Worm (Caenorhabditis elegans) whole organism, L4/young adult: ENCODE results near the gene C42C1.3.

Experiments used
- W03F9.2 ChIP-seq: fragments of 150-350 bp; optimal IDR thresholded peaks from 2 replicates; lab custom pipeline; 2014; ENCODE audit warnings: missing biosample characterization, missing genetic modification characterization
- dao-5 ChIP-seq: sonication (generic microtip); optimal IDR thresholded peaks from 2 replicates; lab custom pipeline; 2016; ENCODE audit warnings: missing genotype, missing genetic modification characterization, moderate library complexity, missing compliant biosample characterization
- him-1 ChIP-seq: sonication (generic microtip); optimal IDR thresholded peaks from 2 replicates; lab custom pipeline; 2016; ENCODE audit warnings: missing genotype, missing genetic modification reagents, missing genetic modification characterization, missing compliant biosample characterization

Gene C42C1.3

ce11 chrIV:12275892-12276291 lies 5.6 kb upstream of the C42C1.3 start, which contains the start of gene vps-8:
Gene vps-8, minus strand, starts transcription at chrIV:12275992.
- TF ChIP-seq dao-5 (no peak), him-1 (tag; lab: Kevin White, UChicago) (no peak), W03F9.2 (tag; lab: Kevin White, UChicago) (no peak)

- no peak for TF ChIP-seq W03F9.2 (tag; lab: Kevin White, UChicago)
- TF ChIP-seq him-1 (tag; lab: Kevin White, UChicago): no peak
- no peak for TF ChIP-seq dao-5
These were observed 4.1 kb upstream of the C42C1.3 start for ce11 chrIV:12274365-12274764.

ce11 chrIV:12268272-12269045 lies 1.8 kb downstream of the C42C1.3 start, which contains the start of the genes ppm-1.H and rpl-34:
Gene ppm-1.H, minus strand, starts transcription at chrIV:12268322.
Gene rpl-34, plus strand, starts transcription at chrIV:12268995.
- TF ChIP-seq dao-5: no peak
- TF ChIP-seq W03F9.2 (tag; lab: Kevin White, UChicago): peak; percentile 61

- no peak for TF ChIP-seq W03F9.2 (tag; lab: Kevin White, UChicago)
- TF ChIP-seq him-1 (tag; lab: Kevin White, UChicago): no peak
- no peak for TF ChIP-seq dao-5
These were observed 4.4 kb downstream of the C42C1.3 start for ce11 chrIV:12265877-12266276.

- TF ChIP-seq him-1 (tag; lab: Kevin White, UChicago) (no peak), dao-5 (no peak), W03F9.2 (tag; lab: Kevin White, UChicago) (no peak)
These were observed 8.9 kb downstream of the C42C1.3 start, which contains the start of gene sre-14 for ce11 chrIV:12261353-12261752. Gene sre-14, minus strand, starts transcription at chrIV:12261453.

- TF ChIP-seq dao-5 (no peak), W03F9.2 (tag; lab: Kevin White, UChicago) (no peak), him-1 (tag; lab: Kevin White, UChicago) (no peak)
These were observed 11.0 kb downstream of the C42C1.3 start, which contains the start of gene Y39C12A.9 for ce11 chrIV:12259161-12259870. Gene Y39C12A.9, minus strand, starts transcription at chrIV:12259211.

- TF ChIP-seq dao-5 (no peak), him-1 (tag; lab: Kevin White, UChicago) (no peak), W03F9.2 (tag; lab: Kevin White, UChicago) (no peak)
These were observed 17.7 kb downstream of the C42C1.3 start, which contains the start of gene dnj-26 for ce11 chrIV:12252579-12252978. Gene dnj-26, minus strand, starts transcription at chrIV:12252679.

ce11 chrIV:12244706-12245105 lies 25.6 kb downstream of the C42C1.3 start, which contains the start of gene sre-15:
Gene sre-15, minus strand, starts transcription at chrIV:12244806.
- TF ChIP-seq him-1 (tag; lab: Kevin White, UChicago): no peak
- TF ChIP-seq dao-5: no peak
- no peak for TF ChIP-seq W03F9.2 (tag; lab: Kevin White, UChicago)

ce11 chrIV:12238851-12239250 lies 31.4 kb downstream of the C42C1.3 start, which contains the start of gene sre-19:
Gene sre-19, minus strand, starts transcription at chrIV:12238951.
- no peak for TF ChIP-seq him-1 (tag; lab: Kevin White, UChicago)

ce11 chrIV:12236011-12236410 lies 34.3 kb downstream of the C42C1.3 start, which contains the start of gene sre-16:
Gene sre-16, minus strand, starts transcription at chrIV:12236111.
- TF ChIP-seq dao-5 (no peak), him-1 (tag; lab: Kevin White, UChicago) (no peak), W03F9.2 (tag; lab: Kevin White, UChicago) (no peak)

DNA sequence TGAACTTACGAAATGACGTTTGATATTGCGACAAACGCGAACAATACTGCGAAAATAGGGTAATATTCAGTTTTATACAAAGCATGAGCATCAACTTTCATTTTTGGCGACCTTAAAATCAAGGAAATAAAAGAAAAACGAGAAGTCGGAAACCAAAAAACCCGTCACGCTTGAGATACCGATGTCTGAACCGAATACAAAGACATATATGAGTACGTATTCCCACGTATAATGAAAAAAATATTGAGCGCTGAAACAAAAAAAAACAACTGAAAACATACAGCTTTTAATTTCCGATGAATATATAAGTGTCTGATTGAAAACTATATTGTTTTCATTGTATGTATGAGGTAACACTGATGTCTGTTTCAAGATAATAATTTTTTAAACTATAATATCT lies 40.6 kb downstream of the C42C1.3 start, which contains the start of gene sre-18:
sre-18 (minus strand) TSS at position 101 of the 400 bp plus-strand sequence.
- TF ChIP-seq W03F9.2 (tag; lab: Kevin White, UChicago) (no peak), him-1 (tag; lab: Kevin White, UChicago) (no peak), dao-5 (no peak)

ce11 chrIV:12227012-12227411 lies 43.3 kb downstream of the C42C1.3 start, which contains the start of gene mlt-3:
Gene mlt-3, minus strand, starts transcription at chrIV:12227112.
- TF ChIP-seq W03F9.2 (tag; lab: Kevin White, UChicago) (no peak), him-1 (tag; lab: Kevin White, UChicago) (no peak), dao-5 (no peak)
